Worm (Caenorhabditis elegans): Measurements from ENCODE around the gene ttll-5.

Gene ttll-5

ce11 chrV:11504853-11505397 lies 3.9 kb upstream of the ttll-5 start, which contains the start of the genes C55A6.1 and C55A6.10 (continued):
- TF ChIP-seq fkh-10 (GFP tag; optimal IDR thresholded peaks at IDR 0.05) (peak; percentile 60), dsc-1 (tag; optimal IDR thresholded peaks at IDR 0.05) (peak; percentile 30), snu-23 (GFP tag; optimal IDR thresholded peaks at IDR 0.05) (peak; percentile 84), lir-3 (tag; optimal IDR thresholded peaks at IDR 0.05; ENCODE audit: poor library complexity) (peak; percentile 66), grh-1 (GFP tag; IDR thresholded peaks at IDR 0.05) (peak; percentile 64)

ce11 chrV:11506347-11506746 lies 2.5 kb upstream of the ttll-5 start:
- TF ChIP-seq nhr-28 (tag; optimal IDR thresholded peaks at IDR 0.05) = no peak
- TF ChIP-seq snu-23 (GFP tag; optimal IDR thresholded peaks at IDR 0.05) = peak; percentile 40
- TF ChIP-seq lsy-2 (tag; optimal IDR thresholded peaks at IDR 0.05) = peak; percentile 30 to 56
- no peak for TF ChIP-seq mef-2 (tag; optimal IDR thresholded peaks at IDR 0.05)
- TF ChIP-seq nhr-71 (tag; optimal IDR thresholded peaks at IDR 0.05) = peak; percentile 72
- TF ChIP-seq mab-9 (GFP tag; IDR thresholded peaks at IDR 0.05) = no peak
- no peak for TF ChIP-seq ceh-63 (GFP tag; optimal IDR thresholded peaks at IDR 0.05)
- TF ChIP-seq efl-1 (optimal IDR thresholded peaks at IDR 0.05) = peak in 1 of 2 experiments; percentile 18
- TF ChIP-seq efl-1 (GFP tag; optimal IDR thresholded peaks at IDR 0.05 in 1 of 2) = no peak
- TF ChIP-seq rnt-1 (tag; optimal IDR thresholded peaks at IDR 0.05) = peak; percentile 61
- TF ChIP-seq dsc-1 (tag; optimal IDR thresholded peaks at IDR 0.05) = peak; percentile 98
- no peak for TF ChIP-seq ztf-11 (tag; optimal IDR thresholded peaks at IDR 0.05)
- no peak for TF ChIP-seq nhr-84 (tag; optimal IDR thresholded peaks at IDR 0.05)
- peak; percentile 27 for TF ChIP-seq unc-130 (tag; optimal IDR thresholded peaks at IDR 0.05)
- TF ChIP-seq fkh-4 (tag; optimal IDR thresholded peaks at IDR 0.05; ENCODE audit: borderline replicate concordance) = peak; percentile 85
- TF ChIP-seq aly-2 (tag; optimal IDR thresholded peaks at IDR 0.05) = no peak
- TF ChIP-seq nhr-19 (GFP tag; conservative IDR thresholded peaks at IDR 0.05) = peak; percentile 48
- TF ChIP-seq Y116A8C.19 (tag; optimal IDR thresholded peaks at IDR 0.05; ENCODE audit: borderline replicate concordance) = no peak
- TF ChIP-seq mep-1 (tag; optimal IDR thresholded peaks at IDR 0.05) = peak; percentile 43
- peak; percentile 88 for TF ChIP-seq lin-14 (GFP tag; optimal IDR thresholded peaks at IDR 0.05)
- no peak for TF ChIP-seq ets-5 (GFP tag; IDR thresholded peaks at IDR 0.05)
- TF ChIP-seq nhr-20 (tag; optimal IDR thresholded peaks at IDR 0.05) = peak; percentile 33
- TF ChIP-seq unc-62 (GFP tag; optimal IDR thresholded peaks at IDR 0.05) = no peak
- TF ChIP-seq tbx-2 (tag; optimal IDR thresholded peaks at IDR 0.05) = no peak
- no peak for TF ChIP-seq nhr-11 (tag; optimal IDR thresholded peaks at IDR 0.05)

- no peak for TF ChIP-seq aly-2 (tag; optimal IDR thresholded peaks at IDR 0.05)
- TF ChIP-seq ets-5 (GFP tag; IDR thresholded peaks at IDR 0.05) = no peak
- no peak for TF ChIP-seq sox-4 (tag; optimal IDR thresholded peaks at IDR 0.05)
- TF ChIP-seq nhr-76 (tag; optimal IDR thresholded peaks at IDR 0.05) = no peak
- no peak for TF ChIP-seq mep-1 (tag; optimal IDR thresholded peaks at IDR 0.05)
- no peak for TF ChIP-seq lin-13 (GFP tag; optimal IDR thresholded peaks at IDR 0.05)
- TF ChIP-seq nhr-11 (tag; optimal IDR thresholded peaks at IDR 0.05) = no peak
Observed at ce11 chrV:11513432-11513831, 4.6 kb downstream of the ttll-5 start, which contains the start of gene C55A6.3. Gene C55A6.3, minus strand, starts transcription at chrV:11513532.

ce11 chrV:11514677-11515076 lies 5.8 kb downstream of the ttll-5 start, which contains the start of gene C55A6.6:
Gene C55A6.6, minus strand, starts transcription at chrV:11514737.
- TF ChIP-seq ama-1 (optimal IDR thresholded peaks at IDR 0.05) (no peak), unc-98 (GFP tag; IDR thresholded peaks at IDR 0.05) (no peak), pax-3 (tag; optimal IDR thresholded peaks at IDR 0.05) (no peak), alr-1 (tag; optimal IDR thresholded peaks at IDR 0.05; ENCODE audit: borderline replicate concordance) (no peak), jun-1 (tag; optimal IDR thresholded peaks at IDR 0.05) (no peak), ceh-88 (GFP tag; IDR thresholded peaks at IDR 0.05) (no peak), mdl-1 (tag; optimal IDR thresholded peaks at IDR 0.05) (no peak), lin-13 (GFP tag; optimal IDR thresholded peaks at IDR 0.05) (no peak), snu-23 (GFP tag; optimal IDR thresholded peaks at IDR 0.05) (no peak), vab-15 (tag; optimal IDR thresholded peaks at IDR 0.05) (no peak), grh-1 (GFP tag; IDR thresholded peaks at IDR 0.05) (no peak), Y116A8C.19 (tag; optimal IDR thresholded peaks at IDR 0.05; ENCODE audit: borderline replicate concordance) (no peak)

Data from whole organism, L1 larva.